Worm (Caenorhabditis elegans) whole organism, L2 larva: Measurements from ENCODE around the gene C38C3.6.

Experiments used
- C34F6.9 ChIP-seq: fragments of 150-350 bp; optimal IDR thresholded peaks from 2 replicates; lab custom pipeline; 2014; ENCODE audit warnings: missing biosample characterization, missing genetic modification characterization
- F13H6.1 ChIP-seq: sonication (generic microtip); optimal IDR thresholded peaks from 2 replicates; lab custom pipeline; 2016; ENCODE audit warnings: missing genetic modification characterization, missing compliant biosample characterization
- R02D3.7 ChIP-seq: fragments of 150-350 bp; optimal IDR thresholded peaks from 2 replicates; lab custom pipeline; 2014; ENCODE audit warnings: missing biosample characterization, missing genetic modification characterization
- Y55F3AM.14 ChIP-seq: fragments of 200-800 bp; sonication (Bioruptor generic); optimal IDR thresholded peaks from 2 replicates; lab custom pipeline; 2018; ENCODE audit warnings: mild to moderate bottlenecking, missing genetic modification characterization, missing compliant biosample characterization
- ZK546.5 ChIP-seq: sonication (generic microtip); optimal IDR thresholded peaks from 2 replicates; lab custom pipeline; 2017; ENCODE audit warnings: missing biosample characterization, missing genetic modification characterization
- alr-1 ChIP-seq: fragments of 150-350 bp; optimal IDR thresholded peaks from 2 replicates; lab custom pipeline; 2014; ENCODE audit warnings: missing biosample characterization, missing genetic modification characterization
- aly-2 ChIP-seq: fragments of 150-350 bp; optimal IDR thresholded peaks from 2 replicates; lab custom pipeline; 2014; ENCODE audit warnings: missing biosample characterization, missing genetic modification characterization
- ama-1 ChIP-seq: fragments of 150-350 bp; optimal IDR thresholded peaks from 2 replicates; lab custom pipeline; 2018; ENCODE audit warnings: inconsistent platforms
- blmp-1 ChIP-seq: sonication (generic microtip); optimal IDR thresholded peaks from 2 replicates; lab custom pipeline; 2017; ENCODE audit warnings: missing genetic modification characterization, mild to moderate bottlenecking, missing compliant biosample characterization, antibody characterized with exemption, moderate library complexity; ENCODE audit not compliant: insufficient read depth
- ceh-16 ChIP-seq: fragments of 150-350 bp; optimal IDR thresholded peaks from 2 replicates; lab custom pipeline; 2014; ENCODE audit warnings: missing biosample characterization, missing genetic modification characterization
- ceh-82 ChIP-seq: fragments of 150-350 bp; optimal IDR thresholded peaks from 2 replicates; lab custom pipeline; 2014; ENCODE audit warnings: missing biosample characterization, missing genetic modification characterization
- crh-2 ChIP-seq: sonication (generic microtip); optimal IDR thresholded peaks from 2 replicates; lab custom pipeline; 2017; ENCODE audit warnings: missing biosample characterization, missing genetic modification characterization
- dmd-4 ChIP-seq: sonication (generic microtip); optimal IDR thresholded peaks from 2 replicates; lab custom pipeline; 2017; ENCODE audit warnings: missing biosample characterization, missing genetic modification characterization
- egl-27 ChIP-seq: sonication (generic microtip); optimal IDR thresholded peaks from 3 replicates; lab custom pipeline; 2017; ENCODE audit warnings: missing biosample characterization, missing genetic modification reagents, missing genetic modification characterization
- elt-1 ChIP-seq: fragments of 150-350 bp; optimal IDR thresholded peaks from 2 replicates; lab custom pipeline; 2014; ENCODE audit warnings: missing biosample characterization, missing genetic modification characterization
- gmeb-1 ChIP-seq: fragments of 150-350 bp; optimal IDR thresholded peaks from 2 replicates; lab custom pipeline; 2014; ENCODE audit warnings: missing biosample characterization, missing genetic modification characterization
- lin-11 ChIP-seq: fragments of 150-350 bp; sonication (generic microtip); optimal IDR thresholded peaks from 2 replicates; lab custom pipeline; 2014; ENCODE audit warnings: missing biosample characterization, missing genetic modification characterization, inconsistent platforms, mixed read lengths
- lin-13 ChIP-seq: fragments of 150-350 bp; optimal IDR thresholded peaks from 2 replicates; lab custom pipeline; 2014; ENCODE audit warnings: missing biosample characterization, missing genetic modification reagents, missing genetic modification characterization
- lin-39 ChIP-seq: fragments of 150-350 bp; optimal IDR thresholded peaks from 2 replicates; lab custom pipeline; 2014; ENCODE audit warnings: missing biosample characterization, missing genetic modification reagents, missing genetic modification characterization
- lsy-2 ChIP-seq, 2 experiments: fragments of 150-350 bp in 1 of 2; sonication (generic microtip) in 1 of 2; optimal IDR thresholded peaks; 2 replicates each; lab custom pipeline; 2014 to 2017; ENCODE audit warnings: missing biosample characterization in 2 of 2, missing genetic modification characterization in 2 of 2
- mab-5 ChIP-seq: fragments of 150-350 bp; optimal IDR thresholded peaks from 2 replicates; lab custom pipeline; 2014; ENCODE audit warnings: missing biosample characterization, missing genetic modification characterization
- nhr-11 ChIP-seq: fragments of 150-350 bp; optimal IDR thresholded peaks from 2 replicates; lab custom pipeline; 2014; ENCODE audit warnings: missing biosample characterization, missing genetic modification characterization
- nhr-12 ChIP-seq: fragments of 150-350 bp; optimal IDR thresholded peaks from 2 replicates; lab custom pipeline; 2014; ENCODE audit warnings: missing biosample characterization, missing genetic modification characterization
- nhr-129 ChIP-seq: fragments of 150-350 bp; optimal IDR thresholded peaks from 2 replicates; lab custom pipeline; 2014; ENCODE audit warnings: missing biosample characterization, missing genetic modification characterization
- nhr-21 ChIP-seq: fragments of 150-350 bp; optimal IDR thresholded peaks from 2 replicates; lab custom pipeline; 2014; ENCODE audit warnings: missing biosample characterization, missing genetic modification characterization
- nhr-237 ChIP-seq: fragments of 150-350 bp; optimal IDR thresholded peaks from 2 replicates; lab custom pipeline; 2014; ENCODE audit warnings: missing biosample characterization, missing genetic modification characterization
- nhr-25 ChIP-seq: fragments of 150-350 bp; sonication (generic microtip); optimal IDR thresholded peaks from 3 replicates; lab custom pipeline; 2014; ENCODE audit warnings: missing biosample characterization, missing genetic modification characterization
- nhr-77 ChIP-seq: fragments of 150-350 bp; optimal IDR thresholded peaks from 2 replicates; lab custom pipeline; 2014; ENCODE audit warnings: missing biosample characterization, missing genetic modification characterization
- peb-1 ChIP-seq: fragments of 150-350 bp; optimal IDR thresholded peaks from 2 replicates; lab custom pipeline; 2014; ENCODE audit warnings: missing biosample characterization, missing genetic modification characterization
- sem-4 ChIP-seq: fragments of 150-350 bp; optimal IDR thresholded peaks from 2 replicates; lab custom pipeline; 2014; ENCODE audit warnings: missing biosample characterization, missing genetic modification reagents, missing genetic modification characterization
- sma-3 ChIP-seq: sonication (generic microtip); optimal IDR thresholded peaks from 2 replicates; lab custom pipeline; 2016; ENCODE audit warnings: missing genetic modification reagents, missing genetic modification characterization, missing compliant biosample characterization
- sma-9 ChIP-seq, 2 experiments: fragments of 150-350 bp in 1 of 2; sonication (generic microtip) in 1 of 2; optimal IDR thresholded peaks; 2 replicates each; lab custom pipeline; 2014 to 2016; ENCODE audit warnings: missing genetic modification characterization in 2 of 2, mild to moderate bottlenecking in 1 of 2, missing biosample characterization in 1 of 2, missing compliant biosample characterization in 1 of 2, missing genetic modification reagents in 1 of 2, moderate library complexity in 1 of 2
- unc-62 ChIP-seq: fragments of 150-350 bp; optimal IDR thresholded peaks from 2 replicates; lab custom pipeline; 2014; ENCODE audit warnings: missing biosample characterization, missing genetic modification reagents, missing genetic modification characterization
- zag-1 ChIP-seq: fragments of 150-350 bp; optimal IDR thresholded peaks from 2 replicates; lab custom pipeline; 2014; ENCODE audit warnings: missing biosample characterization, missing genetic modification characterization
- ztf-1 ChIP-seq: fragments of 200-800 bp; sonication (Bioruptor generic); conservative IDR thresholded peaks from 2 replicates; pipeline ENCODE4 v1.3.6; 2022; ENCODE audit warnings: missing genetic modification characterization, missing compliant biosample characterization
- ztf-4 ChIP-seq: fragments of 150-350 bp; optimal IDR thresholded peaks from 2 replicates; lab custom pipeline; 2014; ENCODE audit warnings: missing biosample characterization, missing genetic modification characterization

C38C3.6 gene

ce11 chrV:1488642-1489041, 2.8 kb downstream of the C38C3.6 start:
- TF ChIP-seq C34F6.9 (tag; lab: Kevin White, UChicago) (peak; percentile 14), sma-3 (no peak)

- TF ChIP-seq nhr-12 (tag; lab: Kevin White, UChicago) (no peak), ztf-1 (no peak), lsy-2 (tag; optimal IDR thresholded peaks at IDR 0.05; lab: Kevin White, UChicago) (no peak), ceh-16 (no peak), ztf-4 (tag; lab: Kevin White, UChicago) (no peak), lin-13 (GFP tag; lab: Kevin White, UChicago) (no peak), dmd-4 (tag; lab: Kevin White, UChicago) (no peak)
These were observed 4.1 kb downstream of the C38C3.6 start for ce11 chrV:1487262-1487661.

- peak; percentile 28 for TF ChIP-seq sma-9 (GFP tag; optimal IDR thresholded peaks at IDR 0.05; lab: Kevin White, UChicago)
- no peak for TF ChIP-seq sma-9 (tag; optimal IDR thresholded peaks at IDR 0.05; lab: Kevin White, UChicago)
- no peak for TF ChIP-seq zag-1
These were observed 5.4 kb downstream of the C38C3.6 start for ce11 chrV:1486031-1486430.

ce11 chrV:1481742-1482141, 9.7 kb downstream of the C38C3.6 start, which contains the start of gene C38C3.4:
TSS of gene C38C3.4 (plus strand) at chrV:1482042.
- no peak for TF ChIP-seq nhr-11 (tag; lab: Kevin White, UChicago)

- TF ChIP-seq F13H6.1 (peak; percentile 58), nhr-11 (tag; lab: Kevin White, UChicago) (no peak), blmp-1 (tag; lab: Kevin White, UChicago) (no peak), nhr-77 (tag; lab: Kevin White, UChicago) (no peak), nhr-12 (tag; lab: Kevin White, UChicago) (no peak), ama-1 (no peak), sma-3 (no peak), peb-1 (tag; lab: Kevin White, UChicago) (no peak), elt-1 (tag; lab: Kevin White, UChicago) (no peak), sem-4 (no peak), sma-9 (GFP tag; optimal IDR thresholded peaks at IDR 0.05; lab: Kevin White, UChicago) (peak; percentile 6), sma-9 (tag; optimal IDR thresholded peaks at IDR 0.05; lab: Kevin White, UChicago) (no peak), crh-2 (tag; lab: Kevin White, UChicago) (no peak), aly-2 (tag; lab: Kevin White, UChicago) (no peak), C34F6.9 (tag; lab: Kevin White, UChicago) (no peak), lin-11 (tag; lab: Kevin White, UChicago) (no peak), Y55F3AM.14 (GFP tag; lab: Kevin White, UChicago) (no peak), lin-39 (no peak), nhr-129 (tag; lab: Kevin White, UChicago) (peak; percentile 58), unc-62 (GFP tag; lab: Kevin White, UChicago) (no peak)
These were observed 10.6 kb downstream of the C38C3.6 start for ce11 chrV:1480841-1481240.

ce11 chrV:1476841-1477240, 14.6 kb downstream of the C38C3.6 start:
- TF ChIP-seq ceh-82 (no peak), zag-1 (no peak), ztf-1 (no peak), C34F6.9 (tag; lab: Kevin White, UChicago) (no peak), crh-2 (tag; lab: Kevin White, UChicago) (no peak), nhr-25 (tag; lab: Kevin White, UChicago) (no peak), nhr-21 (no peak), ZK546.5 (tag; lab: Kevin White, UChicago) (no peak), mab-5 (tag; lab: Kevin White, UChicago) (no peak), gmeb-1 (no peak), R02D3.7 (tag; lab: Kevin White, UChicago) (no peak), aly-2 (tag; lab: Kevin White, UChicago) (no peak), sma-3 (no peak), blmp-1 (tag; lab: Kevin White, UChicago) (no peak), nhr-237 (no peak), alr-1 (tag; lab: Kevin White, UChicago) (no peak), unc-62 (GFP tag; lab: Kevin White, UChicago) (no peak), elt-1 (tag; lab: Kevin White, UChicago) (no peak), egl-27 (tag; lab: Kevin White, UChicago) (no peak), nhr-129 (tag; lab: Kevin White, UChicago) (no peak)
